Worm (Caenorhabditis elegans): ENCODE data around the gene B0454.6.

ce11 chrII:3061605-3062004 lies 29.0 kb downstream of the B0454.6 start:
- no peak for TF ChIP-seq him-1 (tag; optimal IDR thresholded peaks at IDR 0.05)
- TF ChIP-seq W03F9.2 (tag; optimal IDR thresholded peaks at IDR 0.05), result no peak
- no peak for TF ChIP-seq dao-5 (tag; optimal IDR thresholded peaks at IDR 0.05)
